Fruit fly (Drosophila melanogaster) whole organism, embryonic: ENCODE measurements around the gene Coq7.

Experiments used
- Abd-B ChIP-seq: fragments of 200-800 bp; sonication (Bioruptor generic); optimal IDR thresholded peaks from 2 replicates; lab custom pipeline; 2018; ENCODE audit warnings: missing biosample characterization, mild to moderate bottlenecking, missing genetic modification characterization, moderate library complexity
- Atf6 ChIP-seq: fragments of 200-800 bp; sonication (Bioruptor generic); IDR thresholded peaks from 2 replicates; pipeline ENCODE4 v1.3.6; 2022; ENCODE audit warnings: missing biosample characterization, missing genetic modification characterization
- Bteb2 ChIP-seq: fragments of 200-800 bp; sonication (Bioruptor generic); optimal IDR thresholded peaks from 2 replicates; lab custom pipeline; 2016; ENCODE audit warnings: missing biosample characterization, missing genetic modification characterization
- CG10147 ChIP-seq: fragments of 200-800 bp; sonication (Bioruptor generic); optimal IDR thresholded peaks from 2 replicates; lab custom pipeline; 2019; ENCODE audit warnings: missing biosample characterization, mild to moderate bottlenecking, missing genetic modification characterization, moderate library complexity
- CG10321 ChIP-seq: fragments of 200-800 bp; sonication (Bioruptor generic); IDR thresholded peaks from 2 replicates; pipeline ENCODE4 v1.3.6; 2022; ENCODE audit warnings: missing biosample characterization, missing genetic modification characterization
- CG10543 ChIP-seq: fragments of 200-800 bp; sonication (Bioruptor generic); optimal IDR thresholded peaks from 3 replicates; lab custom pipeline; 2017; ENCODE audit warnings: missing biosample characterization, mild to moderate bottlenecking, missing genetic modification characterization, moderate library complexity
- CG11723 ChIP-seq: fragments of 200-800 bp; sonication (Bioruptor generic); optimal IDR thresholded peaks from 2 replicates; lab custom pipeline; 2017; ENCODE audit warnings: missing biosample characterization, mild to moderate bottlenecking, missing genetic modification characterization
- CG12942 ChIP-seq: fragments of 200-800 bp; sonication (Bioruptor generic); optimal IDR thresholded peaks from 3 replicates; lab custom pipeline; 2016; ENCODE audit warnings: missing biosample characterization, missing genetic modification characterization
- CG15269 ChIP-seq: fragments of 200-800 bp; sonication (Bioruptor generic); optimal IDR thresholded peaks from 2 replicates; lab custom pipeline; 2018; ENCODE audit warnings: missing biosample characterization, mild to moderate bottlenecking, missing genetic modification characterization, moderate library complexity
- CG15479 ChIP-seq: fragments of 200-800 bp; sonication (Bioruptor generic); optimal IDR thresholded peaks from 3 replicates; lab custom pipeline; 2019; ENCODE audit warnings: missing biosample characterization, mild to moderate bottlenecking, missing genetic modification characterization, moderate library complexity
- CG17361 ChIP-seq: fragments of 200-800 bp; sonication (Bioruptor generic); IDR thresholded peaks from 3 replicates; pipeline ENCODE4 v1.3.6; 2022; ENCODE audit warnings: missing biosample characterization, missing genetic modification characterization
- CG2199 ChIP-seq: fragments of 200-800 bp; sonication (Bioruptor generic); IDR thresholded peaks from 3 replicates; pipeline ENCODE4 v1.3.6; 2022; ENCODE audit warnings: missing biosample characterization, missing genetic modification characterization
- CG3847 ChIP-seq: fragments of 200-800 bp; sonication (Bioruptor generic); IDR thresholded peaks from 2 replicates; pipeline ENCODE4 v1.3.6; 2022; ENCODE audit warnings: missing biosample characterization, missing genetic modification characterization
- CG4360 ChIP-seq: fragments of 200-800 bp; sonication (Bioruptor generic); IDR thresholded peaks from 2 replicates; pipeline ENCODE4 v1.3.6; 2022; ENCODE audit warnings: missing biosample characterization, missing genetic modification characterization
- CG4404 ChIP-seq: fragments of 200-800 bp; sonication (Bioruptor generic); IDR thresholded peaks from 2 replicates; pipeline ENCODE4 v1.3.6; 2022; ENCODE audit warnings: missing biosample characterization, missing genetic modification characterization
- CG6654 ChIP-seq: fragments of 200-800 bp; sonication (Bioruptor generic); optimal IDR thresholded peaks from 2 replicates; lab custom pipeline; 2017; ENCODE audit warnings: missing biosample characterization, mild to moderate bottlenecking, missing genetic modification characterization
- Dfd ChIP-seq, 2 experiments: fragments of >200 bp; optimal IDR thresholded peaks; 2 replicates each; lab custom pipeline; 2017; ENCODE audit warnings: missing biosample characterization in 2 of 2, missing genetic modification characterization in 2 of 2
- Elba2 ChIP-seq: fragments of 200-800 bp; sonication (Bioruptor generic); optimal IDR thresholded peaks from 3 replicates; lab custom pipeline; 2016; ENCODE audit warnings: missing biosample characterization, missing genetic modification characterization
- Ets65A ChIP-seq: fragments of 200-800 bp; sonication (Bioruptor generic); peaks from one replicate; lab custom pipeline; 2016; ENCODE audit warnings: missing biosample characterization, missing genetic modification characterization
- Hmx ChIP-seq: fragments of 200-800 bp; sonication (Bioruptor generic); optimal IDR thresholded peaks from 2 replicates; lab custom pipeline; 2016; ENCODE audit warnings: missing biosample characterization, missing genetic modification characterization
- Hr51 ChIP-seq, 2 experiments: fragments of 200-800 bp; sonication (Bioruptor generic); optimal IDR thresholded peaks; 2 replicates in 1 of 2; 3 replicates in 1 of 2; lab custom pipeline; 2016 to 2018; ENCODE audit warnings: missing biosample characterization in 2 of 2, missing genetic modification characterization in 2 of 2, mild to moderate bottlenecking in 1 of 2, moderate library complexity in 1 of 2
- Med ChIP-seq: fragments of 200-800 bp; sonication (Bioruptor generic); peaks from one replicate; lab custom pipeline; 2016; ENCODE audit warnings: missing biosample characterization, missing genetic modification characterization, mild to moderate bottlenecking, inconsistent platforms, moderate library complexity
- Meics ChIP-seq: fragments of 200-800 bp; sonication (Bioruptor generic); optimal IDR thresholded peaks from 2 replicates; lab custom pipeline; 2017; ENCODE audit warnings: missing biosample characterization, mild to moderate bottlenecking, missing genetic modification characterization
- NFAT ChIP-seq: fragments of 200-800 bp; sonication (Bioruptor generic); IDR thresholded peaks from 2 replicates; pipeline ENCODE4 v1.3.6; 2022; ENCODE audit warnings: missing biosample characterization, missing genetic modification characterization
- Stat92E ChIP-seq, 3 experiments: fragments of >200 bp in 2 of 3; fragments of 200-800 bp in 1 of 3; sonication (Bioruptor generic) in 1 of 3; optimal IDR thresholded peaks; 2 replicates each; lab custom pipeline; 2017 to 2019; ENCODE audit warnings: missing biosample characterization in 3 of 3, missing genetic modification characterization in 3 of 3, mild to moderate bottlenecking in 1 of 3, moderate library complexity in 1 of 3
- Trl ChIP-seq, 3 experiments: fragments of >200 bp in 2 of 3; fragments of 200-800 bp in 1 of 3; sonication (Bioruptor generic) in 1 of 3; optimal IDR thresholded peaks; 2 replicates in 1 of 3; 3 replicates in 2 of 3; lab custom pipeline; 2016 to 2017; ENCODE audit warnings: missing biosample characterization in 1 of 3, missing genetic modification characterization in 1 of 3
- aop ChIP-seq: fragments of 200-800 bp; sonication (Bioruptor generic); IDR thresholded peaks from 2 replicates; pipeline ENCODE4 v1.3.6; 2022; ENCODE audit warnings: missing biosample characterization, missing genetic modification characterization
- cad ChIP-seq: fragments of >200 bp; optimal IDR thresholded peaks from 2 replicates; lab custom pipeline; 2017; ENCODE audit warnings: missing biosample characterization, missing genetic modification characterization
- cas ChIP-seq: fragments of 200-800 bp; sonication (Bioruptor generic); IDR thresholded peaks from 2 replicates; pipeline ENCODE4 v1.3.6; 2022; ENCODE audit warnings: missing biosample characterization, missing genetic modification characterization
- chif ChIP-seq, 2 experiments: fragments of 200-800 bp; sonication (Bioruptor generic); optimal IDR thresholded peaks; 3 replicates each; lab custom pipeline; 2016; ENCODE audit warnings: missing biosample characterization in 2 of 2, missing genetic modification characterization in 2 of 2
- crol ChIP-seq: fragments of 200-800 bp; sonication (Bioruptor generic); IDR thresholded peaks from 2 replicates; pipeline ENCODE4 v1.3.6; 2022; ENCODE audit warnings: missing biosample characterization, missing genetic modification characterization
- emc ChIP-seq: fragments of 200-800 bp; sonication (Bioruptor generic); optimal IDR thresholded peaks from 2 replicates; lab custom pipeline; 2016; ENCODE audit warnings: missing biosample characterization, missing genetic modification characterization
- hbn ChIP-seq: fragments of 200-800 bp; sonication (Bioruptor generic); IDR thresholded peaks from 2 replicates; pipeline ENCODE4 v1.3.6; 2022; ENCODE audit warnings: missing biosample characterization, missing genetic modification characterization; ENCODE audit not compliant: partially characterized antibody
- insv ChIP-seq, 2 experiments: fragments of 200-800 bp; sonication (Bioruptor generic); optimal IDR thresholded peaks; 3 replicates each; lab custom pipeline; 2016 to 2018; ENCODE audit warnings: missing biosample characterization in 2 of 2, missing genetic modification characterization in 2 of 2
- lola ChIP-seq, 3 experiments: fragments of >200 bp in 2 of 3; fragments of 200-800 bp in 1 of 3; sonication (Bioruptor generic) in 1 of 3; optimal IDR thresholded peaks; 2 replicates each; lab custom pipeline; 2017 to 2019; ENCODE audit warnings: missing biosample characterization in 3 of 3, missing genetic modification characterization in 3 of 3, mild to moderate bottlenecking in 1 of 3, moderate library complexity in 1 of 3
- pita ChIP-seq: fragments of 200-800 bp; sonication (Bioruptor generic); optimal IDR thresholded peaks from 2 replicates; lab custom pipeline; 2017; ENCODE audit warnings: missing biosample characterization, mild to moderate bottlenecking, missing genetic modification characterization
- psq ChIP-seq: fragments of 200-800 bp; sonication (Bioruptor generic); optimal IDR thresholded peaks from 2 replicates; lab custom pipeline; 2017; ENCODE audit warnings: missing biosample characterization, missing genetic modification characterization
- sc ChIP-seq, 3 experiments: fragments of >200 bp in 2 of 3; fragments of 200-800 bp in 1 of 3; sonication (Bioruptor generic) in 1 of 3; optimal IDR thresholded peaks; 2 replicates in 2 of 3; 3 replicates in 1 of 3; lab custom pipeline; 2017; ENCODE audit warnings: mild to moderate bottlenecking in 1 of 3, missing biosample characterization in 1 of 3, missing genetic modification characterization in 1 of 3, missing genetic modification reagents in 1 of 3
- sens ChIP-seq: fragments of 200-800 bp; sonication (Bioruptor generic); peaks from one replicate; lab custom pipeline; 2016; ENCODE audit warnings: missing biosample characterization, missing genetic modification characterization
- slp2 ChIP-seq: fragments of 200-800 bp; sonication (Bioruptor generic); optimal IDR thresholded peaks from 2 replicates; lab custom pipeline; 2016; ENCODE audit warnings: missing biosample characterization, missing genetic modification characterization
- sr ChIP-seq: fragments of 200-800 bp; sonication (Bioruptor generic); IDR thresholded peaks from 3 replicates; pipeline ENCODE4 v1.3.6; 2022; ENCODE audit warnings: missing biosample characterization, missing genetic modification characterization
- stwl ChIP-seq: fragments of 200-800 bp; sonication (Bioruptor generic); optimal IDR thresholded peaks from 3 replicates; lab custom pipeline; 2018; ENCODE audit warnings: missing biosample characterization, mild to moderate bottlenecking, missing genetic modification characterization, moderate library complexity
- tap ChIP-seq: fragments of 200-800 bp; optimal IDR thresholded peaks from 3 replicates; lab custom pipeline; 2019; ENCODE audit warnings: missing biosample characterization, mild to moderate bottlenecking, missing genetic modification characterization, moderate library complexity
- trh ChIP-seq: fragments of 200-800 bp; sonication (Bioruptor generic); optimal IDR thresholded peaks from 2 replicates; lab custom pipeline; 2016; ENCODE audit warnings: missing biosample characterization, missing genetic modification characterization
- zen ChIP-seq: fragments of 200-800 bp; sonication (Bioruptor generic); optimal IDR thresholded peaks from 3 replicates; lab custom pipeline; 2018; ENCODE audit warnings: missing biosample characterization, mild to moderate bottlenecking, missing genetic modification characterization, moderate library complexity
- zf30C ChIP-seq: fragments of 200-800 bp; sonication (Bioruptor generic); optimal IDR thresholded peaks from 3 replicates; lab custom pipeline; 2018; ENCODE audit warnings: missing biosample characterization, mild to moderate bottlenecking, missing genetic modification characterization

Coq7 gene

DNA sequence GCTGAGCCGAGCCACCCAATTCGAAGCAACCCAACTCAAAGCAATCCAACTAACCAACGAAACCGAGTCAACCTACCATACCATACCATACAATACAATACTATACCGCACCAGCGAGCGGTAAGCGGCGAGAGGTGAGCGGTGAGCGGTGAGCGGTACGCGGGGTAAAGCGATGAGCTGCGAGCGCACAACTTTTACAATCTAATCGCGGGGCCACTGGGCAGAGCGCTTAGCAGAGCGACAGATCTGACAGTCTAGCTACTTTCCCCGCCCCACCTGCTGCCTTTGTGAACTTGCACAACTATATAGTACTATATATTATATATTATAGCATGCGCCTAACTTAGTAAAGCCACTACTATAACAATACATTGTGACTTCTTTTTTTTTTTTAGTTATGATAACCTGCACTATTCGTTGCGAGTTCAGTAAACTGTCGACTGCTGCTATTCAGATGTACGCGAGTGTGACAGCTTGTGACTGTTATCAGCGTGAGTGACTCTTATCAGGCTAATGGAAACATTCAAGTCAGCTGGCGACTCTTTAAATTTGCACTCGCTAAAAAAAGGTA is 29.8 kb downstream of the Coq7 start (continued):
- TF ChIP-seq CG10147 (GFP tag; lab: Kevin White, UChicago) = no peak
- TF ChIP-seq CG3847 (GFP tag; lab: Robert Waterston, UW) = 0 out of 2 replicates have a peak, but pooled peaks have one; percentile 16
- TF ChIP-seq Dfd (GFP tag; optimal IDR thresholded peaks at IDR 0.05; lab: Kevin White, UChicago) = no peak
- peak; percentile 22 to 53 for TF ChIP-seq Trl (optimal IDR thresholded peaks at IDR 0.05; lab: Kevin White, UChicago)
- no peak for TF ChIP-seq Trl (GFP tag; optimal IDR thresholded peaks at IDR 0.05; lab: Kevin White, UChicago)
- TF ChIP-seq CG11723 (GFP tag; lab: Kevin White, UChicago) = no peak

DNA sequence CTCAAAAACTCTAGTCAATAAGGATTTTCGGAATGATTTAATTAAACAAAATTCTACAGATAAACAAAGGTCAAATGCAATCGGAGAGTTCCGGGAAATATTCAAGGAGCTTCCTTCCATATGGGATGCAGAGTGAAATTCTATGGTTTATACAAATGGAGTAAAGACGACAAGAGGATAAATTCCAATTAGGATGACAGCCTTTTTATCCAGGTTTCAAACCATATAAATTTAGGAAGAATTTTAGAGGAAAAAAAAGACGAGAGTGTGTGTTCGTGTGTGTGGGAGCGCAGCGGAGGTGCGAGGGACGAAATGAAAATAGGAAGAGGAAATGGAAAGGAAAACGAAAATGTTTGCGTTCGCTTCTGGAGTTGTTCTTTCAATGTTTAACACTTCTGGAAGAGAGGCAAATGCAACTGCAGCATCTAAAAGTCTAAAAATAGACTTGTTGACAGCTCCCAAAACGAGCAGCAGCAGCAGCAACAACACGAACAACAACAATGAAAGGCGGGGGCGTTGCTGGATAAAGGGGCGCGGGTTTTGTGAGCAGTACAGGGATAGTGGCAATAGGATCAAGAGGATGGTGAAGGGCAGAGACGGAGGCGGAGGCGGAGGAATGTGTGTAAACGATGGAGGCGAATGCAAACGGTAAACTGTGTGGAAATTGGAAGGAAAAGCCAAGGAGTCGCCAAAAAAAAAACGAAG is 31.5 kb downstream of the Coq7 start:
- TF ChIP-seq insv (GFP tag; optimal IDR thresholded peaks at IDR 0.05; lab: Kevin White, UChicago) = peak; percentile 86 to 97
- TF ChIP-seq Ets65A (GFP tag; lab: Kevin White, UChicago) = peak; percentile 2
- no peak for TF ChIP-seq hbn (GFP tag; lab: Robert Waterston, UW)
- TF ChIP-seq pita (GFP tag; lab: Kevin White, UChicago) = peak; percentile 36
- no peak for TF ChIP-seq Meics
- TF ChIP-seq CG10543 (GFP tag; lab: Kevin White, UChicago) = no peak
- peak; percentile 22 for TF ChIP-seq sens (GFP tag; lab: Kevin White, UChicago)
- peak; percentile 51; the same call in 2 of the 3 replicates for TF ChIP-seq sr (GFP tag; lab: Robert Waterston, UW)
- peak; percentile 95 for TF ChIP-seq crol (GFP tag; lab: Robert Waterston, UW)
- TF ChIP-seq sc (optimal IDR thresholded peaks at IDR 0.05; lab: Kevin White, UChicago) = no peak
- TF ChIP-seq sc (GFP tag; optimal IDR thresholded peaks at IDR 0.05; lab: Kevin White, UChicago) = no peak
- TF ChIP-seq CG17361 (GFP tag; lab: Robert Waterston, UW) = no peak
- TF ChIP-seq psq (GFP tag; lab: Kevin White, UChicago) = peak; percentile 1
- peak; percentile 38 for TF ChIP-seq Elba2 (GFP tag; lab: Kevin White, UChicago)
- TF ChIP-seq zf30C (GFP tag; lab: Kevin White, UChicago) = peak; percentile 18
- TF ChIP-seq zen (tag; lab: Kevin White, UChicago) = peak; percentile 11
- peak; percentile 86 for TF ChIP-seq CG4360
- no peak for TF ChIP-seq CG2199 (GFP tag; lab: Robert Waterston, UW)
- TF ChIP-seq Med = peak; percentile 38
- no peak for TF ChIP-seq CG15269 (tag; lab: Kevin White, UChicago)
- TF ChIP-seq stwl (tag; lab: Kevin White, UChicago) = peak; percentile 7
- 0 out of 2 replicates have a peak, but pooled peaks have one; percentile 50 for TF ChIP-seq aop (GFP tag; lab: Robert Waterston, UW)

dm6 chrX:6803312-6803794 is 32.3 kb downstream of the Coq7 start, which contains the start of the genes C3G and pod1:
TSS of gene C3G (minus strand) at chrX:6803593.
TSS of gene pod1 (plus strand) at chrX:6803684.
- no peak for TF ChIP-seq trh (GFP tag; lab: Kevin White, UChicago)
- peak; percentile 82 for TF ChIP-seq CG15479 (GFP tag; lab: Kevin White, UChicago)
- TF ChIP-seq Stat92E (GFP tag; optimal IDR thresholded peaks at IDR 0.05; lab: Kevin White, UChicago) = peak in 1 of 3 experiments; percentile 44
- no peak for TF ChIP-seq CG6654 (GFP tag; lab: Kevin White, UChicago)
- no peak for TF ChIP-seq lola (GFP tag; optimal IDR thresholded peaks at IDR 0.05; lab: Kevin White, UChicago)
- no peak for TF ChIP-seq Abd-B (GFP tag; lab: Kevin White, UChicago)
- TF ChIP-seq emc (GFP tag; lab: Kevin White, UChicago) = no peak
- no peak for TF ChIP-seq tap (tag; lab: Kevin White, UChicago)
- no peak for TF ChIP-seq Bteb2 (GFP tag; lab: Kevin White, UChicago)
- no peak for TF ChIP-seq CG4404
- TF ChIP-seq Atf6 = no peak
- peak; percentile 32 for TF ChIP-seq CG12942 (GFP tag; lab: Kevin White, UChicago)
- no peak for TF ChIP-seq slp2 (GFP tag; lab: Kevin White, UChicago)
- no peak for TF ChIP-seq cas (GFP tag; lab: Robert Waterston, UW)
- no peak for TF ChIP-seq chif (GFP tag; optimal IDR thresholded peaks at IDR 0.05; lab: Kevin White, UChicago)
- no peak for TF ChIP-seq Hmx
- TF ChIP-seq CG10321 (GFP tag; lab: Robert Waterston, UW) = no peak
- peak; percentile 62; the same call in 1 of the 2 replicates for TF ChIP-seq NFAT (GFP tag; lab: Robert Waterston, UW)
- no peak for TF ChIP-seq Hr51 (GFP tag; optimal IDR thresholded peaks at IDR 0.05; lab: Kevin White, UChicago)
- TF ChIP-seq cad (GFP tag; lab: Kevin White, UChicago) = no peak
